Fruit fly (Drosophila melanogaster): ENCODE results near the gene ND-SGDH.

The ND-SGDH gene

DNA sequence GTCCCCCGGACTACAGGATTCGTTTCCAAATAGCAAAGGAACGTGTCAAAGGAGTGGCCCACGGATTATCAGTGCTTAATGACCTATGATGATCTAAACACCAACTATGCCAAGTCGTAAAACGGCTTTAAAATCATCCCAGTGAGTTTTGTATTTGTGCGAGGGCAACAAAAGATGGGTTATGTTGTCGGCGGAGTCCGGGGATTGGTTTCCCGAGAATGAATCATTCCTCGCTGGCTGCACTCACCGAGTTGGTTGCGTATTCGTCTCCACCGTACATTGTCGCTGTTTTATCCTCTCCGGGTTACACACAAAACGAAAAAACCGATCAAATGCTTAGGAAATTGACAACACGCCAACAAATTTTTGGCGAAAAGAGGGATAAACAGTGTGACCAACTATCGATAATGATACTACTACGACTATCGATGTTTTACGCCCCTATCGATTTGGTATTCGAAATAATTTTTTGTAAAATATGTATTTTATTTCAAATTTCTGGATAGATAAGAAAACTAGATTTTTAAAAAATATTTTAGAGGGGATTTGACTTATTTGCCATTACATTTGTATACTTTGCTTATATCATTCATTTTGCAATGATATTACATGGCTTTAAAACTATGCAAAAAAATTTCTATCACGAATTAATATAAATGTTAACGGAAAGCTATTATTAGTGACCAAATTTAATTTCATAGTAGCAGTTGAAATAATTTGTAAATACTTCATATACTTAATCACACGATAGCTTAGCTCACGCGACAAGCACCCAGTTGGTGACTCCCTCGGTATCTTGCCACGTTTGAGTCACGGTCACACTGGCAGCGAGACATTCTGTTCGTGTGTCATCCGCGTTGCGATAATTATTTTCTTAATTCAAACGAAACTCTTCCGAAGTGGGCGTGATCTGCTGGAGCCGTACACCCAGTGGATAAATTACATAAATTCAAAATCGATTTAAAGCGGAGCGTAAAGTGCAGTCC lies 7.6 kb upstream of the ND-SGDH start, which contains the start of the genes eIF3l and Nrx-IV:
Gene eIF3l, minus strand, starts transcription at position 389 of the 986 bp plus-strand sequence.
Gene Nrx-IV, plus strand, starts transcription at position 811 of the 986 bp plus-strand sequence.
- TF ChIP-seq usp (GFP tag; optimal IDR thresholded peaks at IDR 0.05) (no peak), Dll (optimal IDR thresholded peaks at IDR 0.05) (no peak), CG8478 (optimal IDR thresholded peaks at IDR 0.05) (no peak), EcR (GFP tag; optimal IDR thresholded peaks at IDR 0.05) (no peak), psq (optimal IDR thresholded peaks at IDR 0.05) (no peak), pan (optimal IDR thresholded peaks at IDR 0.05) (no peak)

DNA sequence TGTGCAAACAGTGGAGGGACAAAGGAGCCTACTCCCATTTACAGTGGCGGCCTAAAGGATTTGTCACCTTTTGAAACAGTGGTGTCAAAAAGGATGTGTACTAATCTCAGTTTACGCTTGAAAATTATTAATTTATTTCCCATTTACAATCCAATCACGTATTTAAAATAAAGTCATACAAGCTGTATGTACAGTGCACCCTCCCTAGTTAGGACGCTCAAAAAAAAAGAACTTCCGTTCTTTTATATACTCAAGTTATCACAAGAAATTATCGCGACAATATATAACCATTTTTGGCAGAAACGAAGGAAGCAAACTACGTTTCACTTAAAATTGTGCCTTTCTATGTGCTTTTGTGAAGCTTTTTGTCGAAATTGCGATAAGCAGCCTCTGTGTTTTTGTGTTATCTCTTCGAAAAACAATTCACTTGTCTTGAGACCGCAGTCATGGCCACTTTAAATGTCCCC lies 881 bp upstream of the ND-SGDH start:
- no peak for TF ChIP-seq CG8478 (optimal IDR thresholded peaks at IDR 0.05)
- TF ChIP-seq psq (optimal IDR thresholded peaks at IDR 0.05) = no peak
- TF ChIP-seq EcR (GFP tag; optimal IDR thresholded peaks at IDR 0.05) = no peak
- TF ChIP-seq usp (GFP tag; optimal IDR thresholded peaks at IDR 0.05) = no peak
- no peak for TF ChIP-seq Dll (optimal IDR thresholded peaks at IDR 0.05)
- TF ChIP-seq pan (optimal IDR thresholded peaks at IDR 0.05) = no peak

DNA sequence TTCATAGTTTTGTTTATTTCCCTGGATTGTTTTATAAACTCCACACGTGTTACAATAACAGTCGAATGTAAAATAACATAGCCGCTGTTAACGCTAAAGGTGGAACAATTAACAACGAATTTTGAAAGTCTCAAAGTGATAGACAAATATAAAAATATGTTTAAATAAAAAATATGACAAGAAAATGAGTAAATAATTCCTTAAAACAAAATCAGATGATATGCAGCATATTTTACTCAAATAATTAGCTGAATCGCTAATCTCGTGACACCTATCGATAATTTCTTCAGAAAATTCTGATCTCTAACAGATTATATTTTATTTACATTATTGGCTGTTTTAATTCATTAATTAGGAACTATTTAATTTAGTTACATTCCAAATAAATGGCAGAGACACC lies 1.8 kb downstream of the ND-SGDH start, which contains the start of the genes CG5645 and Atg12:
Gene CG5645, minus strand, starts transcription at position 77 of the 400 bp plus-strand sequence.
Gene Atg12, plus strand, starts transcription at position 338 of the 400 bp plus-strand sequence.
- TF ChIP-seq psq (optimal IDR thresholded peaks at IDR 0.05) = no peak
- no peak for TF ChIP-seq EcR (GFP tag; optimal IDR thresholded peaks at IDR 0.05)
- TF ChIP-seq pan (optimal IDR thresholded peaks at IDR 0.05) = no peak
- TF ChIP-seq usp (GFP tag; optimal IDR thresholded peaks at IDR 0.05) = no peak
- no peak for TF ChIP-seq CG8478 (optimal IDR thresholded peaks at IDR 0.05)
- TF ChIP-seq Dll (optimal IDR thresholded peaks at IDR 0.05) = no peak

DNA sequence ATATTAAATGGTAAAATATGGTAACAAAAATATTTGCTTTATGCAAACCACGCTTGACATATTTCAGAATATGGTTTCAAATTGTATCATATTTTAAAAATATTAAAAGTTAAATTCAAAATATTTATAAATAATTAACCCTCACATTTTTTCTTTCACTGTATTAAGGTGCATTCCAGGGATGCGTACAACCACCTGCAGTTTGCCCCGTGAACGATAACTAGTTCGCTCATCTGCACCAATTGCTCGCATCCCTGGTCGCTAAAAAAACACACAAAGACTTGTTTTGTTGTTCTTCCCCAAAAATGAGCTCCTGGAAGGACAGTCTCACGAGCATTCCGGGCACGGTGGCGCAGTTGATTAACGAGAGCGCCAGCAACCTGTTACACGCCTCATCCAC lies 6.5 kb downstream of the ND-SGDH start, which contains the start of gene DEF8:
Gene DEF8, plus strand, starts transcription at position 229 of the 400 bp plus-strand sequence.
- TF ChIP-seq pan (optimal IDR thresholded peaks at IDR 0.05) = no peak
- TF ChIP-seq Dll (optimal IDR thresholded peaks at IDR 0.05) = no peak
- TF ChIP-seq EcR (GFP tag; optimal IDR thresholded peaks at IDR 0.05) = no peak
- no peak for TF ChIP-seq psq (optimal IDR thresholded peaks at IDR 0.05)
- no peak for TF ChIP-seq usp (GFP tag; optimal IDR thresholded peaks at IDR 0.05)
- no peak for TF ChIP-seq CG8478 (optimal IDR thresholded peaks at IDR 0.05)

DNA sequence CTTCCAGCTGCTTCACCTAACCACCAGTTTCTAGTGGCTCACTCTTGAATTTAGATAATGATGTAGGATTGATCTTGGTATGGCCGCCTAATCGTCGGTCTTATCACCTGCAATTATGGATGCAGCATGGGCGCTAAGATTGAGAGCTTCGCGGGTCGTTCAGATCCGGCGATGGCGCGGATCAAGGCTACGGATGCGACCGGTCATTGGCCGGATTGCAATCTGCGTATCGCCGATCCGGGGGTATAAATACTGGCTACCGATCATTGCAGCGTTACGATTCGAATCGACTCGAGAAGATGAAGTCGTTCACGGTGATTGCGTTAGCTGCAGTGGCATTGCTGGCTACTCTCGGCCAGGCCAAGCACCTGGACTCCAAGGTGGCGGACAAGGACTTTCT lies 9.3 kb downstream of the ND-SGDH start, which contains the start of gene Lsp2:
Gene Lsp2, plus strand, starts transcription at position 283 of the 400 bp plus-strand sequence.
- TF ChIP-seq psq (optimal IDR thresholded peaks at IDR 0.05) = no peak
- no peak for TF ChIP-seq Dll (optimal IDR thresholded peaks at IDR 0.05)
- no peak for TF ChIP-seq CG8478 (optimal IDR thresholded peaks at IDR 0.05)
- no peak for TF ChIP-seq usp (GFP tag; optimal IDR thresholded peaks at IDR 0.05)
- no peak for TF ChIP-seq EcR (GFP tag; optimal IDR thresholded peaks at IDR 0.05)
- no peak for TF ChIP-seq pan (optimal IDR thresholded peaks at IDR 0.05)

DNA sequence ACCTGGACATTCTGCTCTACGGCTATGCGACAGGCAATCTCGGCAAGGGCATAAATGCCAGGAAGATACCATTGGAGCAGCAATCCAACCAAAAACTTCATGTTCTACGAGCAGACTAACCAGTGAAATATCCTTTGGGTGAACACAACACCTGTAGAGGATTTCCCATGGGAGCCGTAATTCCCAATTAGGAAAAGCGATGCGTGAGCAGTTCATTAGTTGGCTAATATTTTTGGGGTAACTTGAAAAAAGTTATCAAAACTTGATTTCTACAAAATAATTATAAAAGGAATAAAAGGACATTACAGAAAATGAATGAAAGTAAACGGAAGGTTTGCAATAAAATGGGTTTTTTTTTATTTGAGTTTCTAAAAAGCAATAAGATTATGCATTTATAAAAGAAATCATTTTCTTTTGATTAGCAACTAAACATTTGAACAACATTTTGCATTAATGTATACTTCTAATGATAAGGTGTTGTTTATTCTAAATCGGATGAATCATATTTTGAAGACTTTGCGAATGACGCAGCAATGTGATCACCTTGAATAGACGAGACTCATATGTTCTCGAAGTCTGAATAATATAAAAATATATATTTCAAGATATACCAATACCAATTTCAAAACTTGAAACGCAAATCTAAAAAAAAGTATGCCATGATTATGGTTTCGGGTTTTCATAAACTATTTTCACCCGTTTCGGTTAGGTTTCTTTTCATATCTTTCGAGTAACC lies 10.9 kb downstream of the ND-SGDH start, which contains the start of the genes Ir68b and CG34241:
Gene Ir68b, minus strand, starts transcription at position 101 of the 736 bp plus-strand sequence.
Gene CG34241, plus strand, starts transcription at position 686 of the 736 bp plus-strand sequence.
- TF ChIP-seq psq (optimal IDR thresholded peaks at IDR 0.05) = no peak
- TF ChIP-seq CG8478 (optimal IDR thresholded peaks at IDR 0.05) = no peak
- TF ChIP-seq Dll (optimal IDR thresholded peaks at IDR 0.05) = no peak
- TF ChIP-seq usp (GFP tag; optimal IDR thresholded peaks at IDR 0.05) = no peak
- no peak for TF ChIP-seq pan (optimal IDR thresholded peaks at IDR 0.05)
- TF ChIP-seq EcR (GFP tag; optimal IDR thresholded peaks at IDR 0.05) = no peak

DNA sequence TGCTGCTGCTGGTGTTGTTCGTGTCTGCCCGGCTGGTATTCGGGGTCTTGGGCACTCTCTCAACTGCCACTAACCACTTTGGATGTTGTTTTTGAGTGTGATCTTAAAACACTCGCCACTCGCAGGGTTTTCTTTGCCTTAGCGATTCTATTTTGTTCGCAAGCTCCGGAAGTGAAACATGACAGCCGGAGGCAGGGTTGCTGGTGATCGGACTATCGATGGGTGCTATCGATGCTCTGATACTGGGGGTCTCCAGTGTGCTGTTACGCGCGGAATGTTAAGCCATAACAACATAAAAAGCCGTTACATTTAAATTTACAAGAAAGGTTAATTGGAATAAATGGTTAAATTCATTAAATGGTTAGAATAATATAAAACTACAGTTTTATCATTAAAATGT lies 13.4 kb downstream of the ND-SGDH start, which contains the start of gene yps:
Gene yps, minus strand, starts transcription at position 176 of the 400 bp plus-strand sequence.
- TF ChIP-seq EcR (GFP tag; optimal IDR thresholded peaks at IDR 0.05) = no peak
- TF ChIP-seq pan (optimal IDR thresholded peaks at IDR 0.05) = no peak
- no peak for TF ChIP-seq CG8478 (optimal IDR thresholded peaks at IDR 0.05)
- no peak for TF ChIP-seq Dll (optimal IDR thresholded peaks at IDR 0.05)
- TF ChIP-seq psq (optimal IDR thresholded peaks at IDR 0.05) = no peak
- no peak for TF ChIP-seq usp (GFP tag; optimal IDR thresholded peaks at IDR 0.05)

DNA sequence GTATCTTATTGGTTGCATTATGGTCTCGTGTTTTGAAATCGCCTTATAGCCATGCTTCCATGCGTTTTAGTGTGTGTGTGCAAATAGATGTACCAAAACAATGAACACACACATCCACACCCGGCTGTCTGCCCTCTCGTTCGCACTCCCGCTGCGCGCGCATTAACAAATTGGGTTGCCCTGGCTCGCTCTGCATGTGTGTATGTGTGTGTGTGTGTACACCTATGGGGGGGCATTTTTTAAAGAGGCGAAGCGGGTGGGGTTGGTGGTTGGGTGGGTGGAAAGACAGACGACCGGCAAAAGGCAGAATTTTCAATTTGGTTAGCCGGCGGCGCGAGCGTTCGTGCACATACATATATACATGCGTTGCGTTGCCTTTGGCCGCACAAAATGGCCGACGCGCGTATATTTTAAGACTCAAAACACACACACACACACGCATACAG lies 14.2 kb downstream of the ND-SGDH start:
- no peak for TF ChIP-seq psq (optimal IDR thresholded peaks at IDR 0.05)
- no peak for TF ChIP-seq Dll (optimal IDR thresholded peaks at IDR 0.05)
- no peak for TF ChIP-seq usp (GFP tag; optimal IDR thresholded peaks at IDR 0.05)
- no peak for TF ChIP-seq CG8478 (optimal IDR thresholded peaks at IDR 0.05)
- TF ChIP-seq EcR (GFP tag; optimal IDR thresholded peaks at IDR 0.05) = no peak
- TF ChIP-seq pan (optimal IDR thresholded peaks at IDR 0.05) = no peak

DNA sequence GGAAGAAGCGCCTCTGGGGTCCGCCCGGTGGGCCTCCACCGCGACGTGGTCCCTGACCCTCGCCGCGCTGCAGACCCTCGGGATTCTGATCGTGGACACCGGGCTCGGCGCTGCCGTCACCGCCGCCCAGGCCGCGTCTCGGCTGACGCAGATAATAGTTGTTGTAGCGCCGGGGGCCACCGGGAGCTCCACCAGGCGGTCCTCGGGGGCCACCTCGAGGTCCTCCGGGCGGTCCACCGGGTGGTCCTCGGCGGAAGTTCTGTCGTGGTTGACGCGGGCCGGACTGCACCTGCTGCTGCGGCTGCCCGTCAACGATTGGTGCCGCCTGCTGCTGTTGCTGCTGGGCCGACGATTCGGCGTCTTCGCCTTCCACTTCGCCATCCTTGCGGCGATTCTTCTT lies 15.5 kb downstream of the ND-SGDH start:
- TF ChIP-seq EcR (GFP tag; optimal IDR thresholded peaks at IDR 0.05) (no peak), psq (optimal IDR thresholded peaks at IDR 0.05) (no peak), CG8478 (optimal IDR thresholded peaks at IDR 0.05) (no peak), pan (optimal IDR thresholded peaks at IDR 0.05) (no peak), usp (GFP tag; optimal IDR thresholded peaks at IDR 0.05) (no peak), Dll (optimal IDR thresholded peaks at IDR 0.05) (no peak)

DNA sequence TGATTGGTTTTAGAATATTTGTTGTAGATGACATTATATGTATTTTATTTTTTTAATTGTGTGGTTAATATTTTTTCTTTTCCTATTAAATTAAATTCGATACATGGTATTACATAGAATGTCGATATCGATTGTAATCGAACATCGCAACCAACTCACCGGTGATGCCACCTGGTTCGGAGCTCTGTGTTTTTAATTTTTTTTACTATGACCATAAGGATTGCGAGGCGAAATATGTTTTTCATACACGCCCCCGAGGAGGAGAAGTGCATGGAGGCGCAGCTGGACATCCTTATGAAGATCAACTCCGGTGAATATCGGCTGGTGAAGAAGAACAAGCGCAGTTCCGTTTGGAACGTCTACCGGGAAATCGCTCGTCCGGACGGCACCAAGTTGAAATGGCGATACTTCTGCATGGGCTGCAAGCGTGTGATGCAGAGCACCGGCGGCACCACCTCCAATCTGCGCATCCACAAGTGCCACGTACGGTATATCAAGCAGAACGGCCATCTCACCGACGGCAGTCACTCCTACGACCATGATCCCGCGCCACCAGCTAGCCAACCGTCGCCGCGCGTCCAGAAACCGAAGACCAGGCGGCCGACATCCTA lies 18.4 kb downstream of the ND-SGDH start, which contains the start of gene CG11560:
Gene CG11560, plus strand, starts transcription at position 145 of the 611 bp plus-strand sequence.
- TF ChIP-seq pan (optimal IDR thresholded peaks at IDR 0.05) = no peak

DNA sequence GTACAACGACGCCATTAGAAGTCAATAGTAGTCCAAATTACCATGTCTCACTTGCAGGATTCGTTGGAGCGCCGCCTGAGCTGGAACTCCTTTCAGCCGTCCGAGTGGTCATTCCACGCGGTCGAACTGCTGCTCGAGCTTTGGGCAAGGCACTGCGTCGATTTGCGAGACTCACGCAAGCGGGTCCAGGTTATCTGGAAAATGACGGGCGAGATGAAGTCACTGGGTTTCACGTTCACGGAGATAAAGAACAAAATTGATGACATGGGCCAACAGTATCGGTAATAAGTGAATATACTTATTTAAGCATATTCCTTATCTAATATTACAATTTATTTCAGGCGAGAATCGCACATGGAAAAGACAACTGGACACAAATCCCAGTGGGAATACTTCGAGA lies 19.8 kb downstream of the ND-SGDH start:
- TF ChIP-seq EcR (GFP tag; optimal IDR thresholded peaks at IDR 0.05) (no peak), usp (GFP tag; optimal IDR thresholded peaks at IDR 0.05) (no peak), psq (optimal IDR thresholded peaks at IDR 0.05) (no peak)
